Fruit fly (Drosophila melanogaster): ENCODE measurements around the gene SF1.

Gene SF1

DNA sequence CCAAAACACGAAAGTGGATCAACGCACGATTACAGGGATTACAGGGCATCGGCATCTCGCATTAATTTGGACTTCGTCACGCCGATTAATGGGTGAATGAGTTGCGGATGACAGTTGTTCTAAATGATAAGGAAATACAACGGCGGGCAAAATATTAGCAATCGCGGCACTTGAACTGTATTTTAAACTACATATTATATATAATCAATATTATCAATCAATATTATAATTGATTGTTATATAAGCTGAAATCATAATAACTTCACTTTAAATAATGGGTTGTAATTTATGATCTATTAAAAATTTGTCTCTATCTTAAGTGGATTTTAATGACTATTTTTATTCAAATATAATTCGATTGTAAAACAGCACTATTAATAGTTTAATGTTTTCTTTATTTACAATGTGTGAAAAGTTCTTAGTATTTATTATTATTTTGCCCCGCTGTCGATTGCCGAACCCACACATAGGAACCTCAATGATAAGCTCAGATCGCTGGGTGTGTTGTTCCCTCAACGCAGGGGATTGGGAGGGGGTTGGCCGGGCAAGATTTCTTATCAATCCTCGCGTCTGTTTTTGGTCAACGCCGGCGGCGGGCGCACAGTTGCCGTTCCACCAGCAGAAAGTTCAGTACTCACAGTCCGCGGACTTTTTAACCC lies 5.0 kb upstream of the SF1 start (continued):
- peak; percentile 9 for TF ChIP-seq CG11902 (GFP tag; optimal IDR thresholded peaks at IDR 0.05)
- no peak for TF ChIP-seq CG6276 (GFP tag; optimal IDR thresholded peaks at IDR 0.05)
- TF ChIP-seq Ets96B (tag; optimal IDR thresholded peaks at IDR 0.05), result peak; percentile 74
- TF ChIP-seq Sox102F (GFP tag; optimal IDR thresholded peaks at IDR 0.05), result peak; percentile 18
- TF ChIP-seq CG6808 (GFP tag; optimal IDR thresholded peaks at IDR 0.05), result peak; percentile 17
- TF ChIP-seq CG34406 (GFP tag; optimal IDR thresholded peaks at IDR 0.05), result peak; percentile 56
- no peak for TF ChIP-seq salr (GFP tag; optimal IDR thresholded peaks at IDR 0.05)
- TF ChIP-seq cyc (GFP tag; optimal IDR thresholded peaks at IDR 0.05), result peak; percentile 21
- TF ChIP-seq CG6792 (GFP tag; optimal IDR thresholded peaks at IDR 0.05), result peak; percentile 50
- TF ChIP-seq CG15336 (GFP tag; IDR thresholded peaks at IDR 0.05), result peak; percentile 44
- TF ChIP-seq vri (GFP tag; optimal IDR thresholded peaks at IDR 0.05), result peak; percentile 23
- peak; percentile 52 for TF ChIP-seq esn (GFP tag; optimal IDR thresholded peaks at IDR 0.05)
- TF ChIP-seq dac (GFP tag; optimal IDR thresholded peaks at IDR 0.05), result no peak
- peak; percentile 17 for TF ChIP-seq lz (GFP tag; optimal IDR thresholded peaks at IDR 0.05)
- peak; percentile 43; the same call in 2 of the 3 replicates for TF ChIP-seq CG6163 (GFP tag; IDR thresholded peaks at IDR 0.05)
- TF ChIP-seq Eip93F (GFP tag; optimal IDR thresholded peaks at IDR 0.05), result peak; percentile 32
- peak; percentile 15 for TF ChIP-seq achi (GFP tag; optimal IDR thresholded peaks at IDR 0.05)
- no peak for TF ChIP-seq Hr39 (GFP tag; optimal IDR thresholded peaks at IDR 0.05)
- peak; percentile 51 for TF ChIP-seq CG32006 (GFP tag; optimal IDR thresholded peaks at IDR 0.05)
- peak; percentile 73 for TF ChIP-seq CG3032 (tag; optimal IDR thresholded peaks at IDR 0.05)
- TF ChIP-seq Smox (GFP tag; optimal IDR thresholded peaks at IDR 0.05), result peak; percentile 5
- peak; percentile 65 for TF ChIP-seq CG8632 (GFP tag; optimal IDR thresholded peaks at IDR 0.05)
- TF ChIP-seq acj6 (GFP tag; optimal IDR thresholded peaks at IDR 0.05), result peak; percentile 32
- TF ChIP-seq CG16779 (tag; optimal IDR thresholded peaks at IDR 0.05), result no peak
- no peak for TF ChIP-seq CG6854 (GFP tag; optimal IDR thresholded peaks at IDR 0.05)

DNA sequence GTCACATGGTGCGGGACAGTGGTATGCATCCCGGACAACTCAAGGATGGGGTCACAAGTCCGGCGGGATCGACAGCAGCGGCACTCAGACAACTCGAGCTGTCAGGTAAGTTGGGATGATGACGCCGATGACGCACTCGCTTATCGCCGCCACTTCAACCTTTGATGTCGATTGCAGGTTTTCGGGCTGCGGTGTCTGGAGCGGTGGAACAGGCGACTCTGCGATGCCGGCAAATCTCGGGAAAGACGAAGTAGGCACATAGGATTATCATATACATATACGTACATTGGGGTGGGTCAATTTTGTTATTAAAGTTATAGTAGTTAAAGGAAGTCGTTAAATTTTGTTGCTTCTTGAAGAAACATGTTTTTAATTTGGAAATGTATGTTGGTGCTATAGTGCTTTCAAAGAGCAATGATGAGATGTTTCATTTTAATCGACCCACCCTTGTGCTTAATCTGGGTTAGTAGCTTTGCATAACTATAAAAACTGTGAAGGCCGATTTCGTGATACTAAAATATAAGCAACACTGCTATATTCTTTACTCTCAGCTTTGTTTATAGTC lies 3.5 kb upstream of the SF1 start:
- TF ChIP-seq CG8319 (GFP tag; optimal IDR thresholded peaks at IDR 0.05), result no peak
- no peak for TF ChIP-seq CG6808 (GFP tag; optimal IDR thresholded peaks at IDR 0.05)
- peak; percentile 21 for TF ChIP-seq Sox14 (GFP tag; optimal IDR thresholded peaks at IDR 0.05)
- peak; percentile 18 for TF ChIP-seq net (GFP tag; optimal IDR thresholded peaks at IDR 0.05)
- TF ChIP-seq CG10669 (GFP tag; optimal IDR thresholded peaks at IDR 0.05), result no peak
- no peak for TF ChIP-seq OdsH (GFP tag; optimal IDR thresholded peaks at IDR 0.05)
- no peak for TF ChIP-seq CG10631 (GFP tag; optimal IDR thresholded peaks at IDR 0.05)
- TF ChIP-seq acj6 (GFP tag; optimal IDR thresholded peaks at IDR 0.05), result no peak
- no peak for TF ChIP-seq CG6792 (GFP tag; optimal IDR thresholded peaks at IDR 0.05)
- no peak for TF ChIP-seq Smox (GFP tag; optimal IDR thresholded peaks at IDR 0.05)
- peak; percentile 23 for TF ChIP-seq CG32006 (GFP tag; optimal IDR thresholded peaks at IDR 0.05)
- TF ChIP-seq Met (GFP tag; optimal IDR thresholded peaks at IDR 0.05), result peak; percentile 16
- no peak for TF ChIP-seq dsx (GFP tag; optimal IDR thresholded peaks at IDR 0.05; ENCODE audit: poor library complexity, severe bottlenecking)
- TF ChIP-seq CG4318 (GFP tag; optimal IDR thresholded peaks at IDR 0.05), result no peak
- no peak for TF ChIP-seq CG11762 (GFP tag; optimal IDR thresholded peaks at IDR 0.05; ENCODE audit: insufficient read depth)
- TF ChIP-seq Ets21C (GFP tag; optimal IDR thresholded peaks at IDR 0.05), result no peak
- no peak for TF ChIP-seq Sox102F (GFP tag; optimal IDR thresholded peaks at IDR 0.05)
- TF ChIP-seq CG8119 (GFP tag; IDR thresholded peaks at IDR 0.05), result 0 out of 3 replicates have a peak, but pooled peaks have one; percentile 19
- peak in 1 of 2 experiments; percentile 4 for TF ChIP-seq salr (GFP tag; optimal IDR thresholded peaks at IDR 0.05)
- TF ChIP-seq CG16779 (tag; optimal IDR thresholded peaks at IDR 0.05), result no peak
- TF ChIP-seq spab (GFP tag; optimal IDR thresholded peaks at IDR 0.05), result no peak
- peak; percentile 46 for TF ChIP-seq topi (GFP tag; optimal IDR thresholded peaks at IDR 0.05)
- no peak for TF ChIP-seq CG11902 (GFP tag; optimal IDR thresholded peaks at IDR 0.05)
- peak; percentile 29 for TF ChIP-seq Hr39 (GFP tag; optimal IDR thresholded peaks at IDR 0.05)
- peak; percentile 22 for TF ChIP-seq vri (GFP tag; optimal IDR thresholded peaks at IDR 0.05)
- no peak for TF ChIP-seq achi (GFP tag; optimal IDR thresholded peaks at IDR 0.05)
- peak; percentile 18 for TF ChIP-seq pdm3 (GFP tag; optimal IDR thresholded peaks at IDR 0.05)
- no peak for TF ChIP-seq ss (GFP tag; optimal IDR thresholded peaks at IDR 0.05)
- TF ChIP-seq CG15336 (GFP tag; IDR thresholded peaks at IDR 0.05), result peak; percentile 29; the same call in 1 of the 2 replicates
- peak; percentile 98 for TF ChIP-seq svp (GFP tag)
- TF ChIP-seq CG7368 (GFP tag; optimal IDR thresholded peaks at IDR 0.05), result no peak
- no peak for TF ChIP-seq fd85E (GFP tag; optimal IDR thresholded peaks at IDR 0.05)
- TF ChIP-seq CG6163 (GFP tag; IDR thresholded peaks at IDR 0.05), result peak; percentile 31; the same call in 1 of the 3 replicates
- no peak for TF ChIP-seq CG31627 (GFP tag; optimal IDR thresholded peaks at IDR 0.05)
- TF ChIP-seq esn (GFP tag; optimal IDR thresholded peaks at IDR 0.05), result peak; percentile 37
- no peak for TF ChIP-seq cyc (GFP tag; optimal IDR thresholded peaks at IDR 0.05)
- TF ChIP-seq CG34406 (GFP tag; optimal IDR thresholded peaks at IDR 0.05), result no peak
